Fruit fly (Drosophila melanogaster) whole organism, embryonic: ENCODE measurements around the gene CG7378.

Source experiments
- BEAF-32 ChIP-seq: fragments of 200-800 bp; sonication (Bioruptor generic); optimal IDR thresholded peaks from 3 replicates; lab custom pipeline; 2017; ENCODE audit warnings: missing biosample characterization, missing genetic modification characterization, mild to moderate bottlenecking, moderate library complexity, missing genetic modification reagents
- CG10366 ChIP-seq: fragments of 200-800 bp; sonication (Bioruptor generic); IDR thresholded peaks from 2 replicates; pipeline ENCODE4 v1.3.6; 2022; ENCODE audit warnings: missing biosample characterization, missing genetic modification characterization
- CG11093 ChIP-seq: fragments of 200-800 bp; sonication (Bioruptor generic); IDR thresholded peaks from 3 replicates; pipeline ENCODE4 v1.3.6; 2022; ENCODE audit warnings: missing biosample characterization, missing genetic modification characterization
- CG11560 ChIP-seq: fragments of 200-800 bp; sonication (Bioruptor generic); IDR thresholded peaks from 3 replicates; pipeline ENCODE4 v1.3.6; 2022; ENCODE audit warnings: missing biosample characterization, missing genetic modification characterization
- CG11723 ChIP-seq: fragments of 200-800 bp; sonication (Bioruptor generic); optimal IDR thresholded peaks from 2 replicates; lab custom pipeline; 2017; ENCODE audit warnings: missing biosample characterization, mild to moderate bottlenecking, missing genetic modification characterization
- CG12104 ChIP-seq: fragments of 200-800 bp; sonication (Bioruptor generic); optimal IDR thresholded peaks from 3 replicates; lab custom pipeline; 2016; ENCODE audit warnings: missing biosample characterization, missing genetic modification characterization
- CG12155 ChIP-seq: fragments of 200-800 bp; sonication (Bioruptor generic); optimal IDR thresholded peaks from 3 replicates; lab custom pipeline; 2016; ENCODE audit warnings: missing biosample characterization, missing genetic modification characterization
- CG12391 ChIP-seq: fragments of 200-800 bp; sonication (Bioruptor generic); optimal IDR thresholded peaks from 3 replicates; lab custom pipeline; 2018; ENCODE audit warnings: missing biosample characterization, mild to moderate bottlenecking, missing genetic modification characterization, moderate library complexity
- CG12942 ChIP-seq: fragments of 200-800 bp; sonication (Bioruptor generic); optimal IDR thresholded peaks from 3 replicates; lab custom pipeline; 2016; ENCODE audit warnings: missing biosample characterization, missing genetic modification characterization
- CG13894 ChIP-seq: fragments of 200-800 bp; sonication (Bioruptor generic); optimal IDR thresholded peaks from 3 replicates; lab custom pipeline; 2018; ENCODE audit warnings: missing biosample characterization, mild to moderate bottlenecking, missing genetic modification characterization, moderate library complexity
- CG14667 ChIP-seq: fragments of 200-800 bp; sonication (Bioruptor generic); IDR thresholded peaks from 2 replicates; pipeline ENCODE4 v1.3.6; 2022; ENCODE audit warnings: missing biosample characterization, missing genetic modification characterization
- CG17385 ChIP-seq: fragments of 200-800 bp; sonication (Bioruptor generic); optimal IDR thresholded peaks from 3 replicates; lab custom pipeline; 2018; ENCODE audit warnings: missing biosample characterization, mild to moderate bottlenecking, missing genetic modification characterization
- CG17912 ChIP-seq: fragments of 200-800 bp; sonication (Bioruptor generic); optimal IDR thresholded peaks from 2 replicates; lab custom pipeline; 2018; ENCODE audit warnings: missing biosample characterization, mild to moderate bottlenecking, missing genetic modification characterization
- CG18011 ChIP-seq: fragments of 200-800 bp; sonication (Bioruptor generic); optimal IDR thresholded peaks from 2 replicates; lab custom pipeline; 2017; ENCODE audit warnings: missing biosample characterization, missing genetic modification characterization, mild to moderate bottlenecking, moderate library complexity, missing genotype
- CG18262 ChIP-seq: fragments of 200-800 bp; optimal IDR thresholded peaks from 3 replicates; lab custom pipeline; 2019; ENCODE audit warnings: missing biosample characterization, mild to moderate bottlenecking, missing genetic modification characterization, moderate library complexity
- CG18764 ChIP-seq: fragments of 200-800 bp; sonication (Bioruptor generic); optimal IDR thresholded peaks from 3 replicates; lab custom pipeline; 2016; ENCODE audit warnings: missing biosample characterization, missing genetic modification characterization
- CG2678 ChIP-seq: fragments of 200-800 bp; sonication (Bioruptor generic); optimal IDR thresholded peaks from 3 replicates; lab custom pipeline; 2019; ENCODE audit warnings: missing biosample characterization, mild to moderate bottlenecking, missing genetic modification characterization, moderate library complexity
- CG2875 ChIP-seq: fragments of 200-800 bp; sonication (Bioruptor generic); optimal IDR thresholded peaks from 2 replicates; lab custom pipeline; 2017; ENCODE audit warnings: missing biosample characterization, mild to moderate bottlenecking, missing genetic modification characterization, missing genetic modification reagents
- CG31224 ChIP-seq: fragments of 200-800 bp; sonication (Bioruptor generic); IDR thresholded peaks from 2 replicates; pipeline ENCODE4 v1.3.6; 2022; ENCODE audit warnings: missing biosample characterization, missing genetic modification characterization
- CG32532 ChIP-seq: fragments of 200-800 bp; sonication (Bioruptor generic); IDR thresholded peaks from 2 replicates; pipeline ENCODE4 v1.3.6; 2022; ENCODE audit warnings: missing biosample characterization, missing genetic modification characterization
- CG42726 ChIP-seq: fragments of 200-800 bp; sonication (Bioruptor generic); IDR thresholded peaks from 2 replicates; pipeline ENCODE4 v1.3.6; 2022; ENCODE audit warnings: missing biosample characterization, missing genetic modification characterization; ENCODE audit not compliant: partially characterized antibody
- CG7928 ChIP-seq: fragments of 200-800 bp; sonication (Bioruptor generic); optimal IDR thresholded peaks from 2 replicates; lab custom pipeline; 2017; ENCODE audit warnings: missing biosample characterization, mild to moderate bottlenecking, missing genetic modification characterization
- CTCF ChIP-seq: fragments of 200-800 bp; sonication (Bioruptor generic); optimal IDR thresholded peaks from 2 replicates; lab custom pipeline; 2017; ENCODE audit warnings: missing biosample characterization, mild to moderate bottlenecking, missing genetic modification characterization, moderate library complexity
- Camta ChIP-seq: fragments of 200-800 bp; sonication (Bioruptor generic); optimal IDR thresholded peaks from 2 replicates; lab custom pipeline; 2016; ENCODE audit warnings: missing biosample characterization, missing genetic modification characterization
- Dek ChIP-seq: fragments of 200-800 bp; sonication (Bioruptor generic); optimal IDR thresholded peaks from 3 replicates; lab custom pipeline; 2019; ENCODE audit warnings: missing biosample characterization, mild to moderate bottlenecking, missing genetic modification characterization, moderate library complexity
- Dp ChIP-seq: fragments of 200-800 bp; sonication (Bioruptor generic); optimal IDR thresholded peaks from 2 replicates; lab custom pipeline; 2018; ENCODE audit warnings: missing biosample characterization, mild to moderate bottlenecking, missing genetic modification characterization, moderate library complexity
- HLH4C ChIP-seq: fragments of 200-800 bp; sonication (Bioruptor generic); IDR thresholded peaks from 3 replicates; pipeline ENCODE4 v1.3.6; 2022; ENCODE audit warnings: missing biosample characterization, missing genetic modification characterization; ENCODE audit not compliant: partially characterized antibody
- Hmr ChIP-seq: fragments of 200-800 bp; sonication (Bioruptor generic); optimal IDR thresholded peaks from 3 replicates; lab custom pipeline; 2017; ENCODE audit warnings: mild to moderate bottlenecking, missing biosample characterization, missing genetic modification reagents, missing genetic modification characterization
- Hmx ChIP-seq: fragments of 200-800 bp; sonication (Bioruptor generic); optimal IDR thresholded peaks from 2 replicates; lab custom pipeline; 2016; ENCODE audit warnings: missing biosample characterization, missing genetic modification characterization
- Med ChIP-seq: fragments of 200-800 bp; sonication (Bioruptor generic); peaks from one replicate; lab custom pipeline; 2016; ENCODE audit warnings: missing biosample characterization, missing genetic modification characterization, mild to moderate bottlenecking, inconsistent platforms, moderate library complexity
- NC2β ChIP-seq: fragments of 200-800 bp; sonication (Bioruptor generic); optimal IDR thresholded peaks from 2 replicates; lab custom pipeline; 2016; ENCODE audit warnings: missing biosample characterization, missing genetic modification characterization
- NK7.1 ChIP-seq: fragments of 200-800 bp; sonication (Bioruptor generic); optimal IDR thresholded peaks from 3 replicates; lab custom pipeline; 2016; ENCODE audit warnings: missing biosample characterization, missing genetic modification characterization
- Neu2 ChIP-seq: fragments of 200-800 bp; sonication (Bioruptor generic); optimal IDR thresholded peaks from 3 replicates; lab custom pipeline; 2016; ENCODE audit warnings: missing biosample characterization, missing genetic modification characterization, borderline replicate concordance
- Rfx ChIP-seq: fragments of 200-800 bp; sonication (Bioruptor generic); IDR thresholded peaks from 2 replicates; pipeline ENCODE4 v1.3.6; 2022; ENCODE audit warnings: missing biosample characterization, missing genetic modification characterization
- Ssrp ChIP-seq: fragments of 200-800 bp; sonication (Bioruptor generic); optimal IDR thresholded peaks from 2 replicates; lab custom pipeline; 2018; ENCODE audit warnings: missing biosample characterization, mild to moderate bottlenecking, missing genetic modification characterization, moderate library complexity
- TFAM ChIP-seq: fragments of 200-800 bp; sonication (Bioruptor generic); optimal IDR thresholded peaks from 2 replicates; lab custom pipeline; 2017; ENCODE audit warnings: missing biosample characterization, missing genetic modification characterization, inconsistent platforms
- Vsx1 ChIP-seq: fragments of 200-800 bp; sonication (Bioruptor generic); optimal IDR thresholded peaks from 2 replicates; lab custom pipeline; 2017; ENCODE audit warnings: missing biosample characterization, mild to moderate bottlenecking, missing genetic modification characterization, missing genetic modification reagents
- ab ChIP-seq: fragments of 200-800 bp; sonication (Bioruptor generic); optimal IDR thresholded peaks from 2 replicates; lab custom pipeline; 2016; ENCODE audit warnings: missing biosample characterization, missing genetic modification characterization
- cad ChIP-seq: fragments of >200 bp; optimal IDR thresholded peaks from 2 replicates; lab custom pipeline; 2017; ENCODE audit warnings: missing biosample characterization, missing genetic modification characterization
- cg ChIP-seq: fragments of 200-800 bp; sonication (Bioruptor generic); optimal IDR thresholded peaks from 3 replicates; lab custom pipeline; 2019; ENCODE audit warnings: missing biosample characterization, mild to moderate bottlenecking, missing genetic modification characterization, moderate library complexity
- crp ChIP-seq, 2 experiments: fragments of 200-800 bp; sonication (Bioruptor generic); optimal IDR thresholded peaks; 2 replicates in 1 of 2; 3 replicates in 1 of 2; lab custom pipeline; 2017; ENCODE audit warnings: missing biosample characterization in 2 of 2, missing genetic modification characterization in 2 of 2, mild to moderate bottlenecking in 1 of 2, moderate library complexity in 1 of 2
- dimm ChIP-seq: fragments of 200-800 bp; sonication (Bioruptor generic); IDR thresholded peaks from 2 replicates; pipeline ENCODE4 v1.3.6; 2022; ENCODE audit warnings: missing biosample characterization, missing genetic modification characterization
- emc ChIP-seq: fragments of 200-800 bp; sonication (Bioruptor generic); optimal IDR thresholded peaks from 2 replicates; lab custom pipeline; 2016; ENCODE audit warnings: missing biosample characterization, missing genetic modification characterization
- fd64A ChIP-seq: fragments of 200-800 bp; sonication (Bioruptor generic); optimal IDR thresholded peaks from 3 replicates; lab custom pipeline; 2018; ENCODE audit warnings: missing biosample characterization, mild to moderate bottlenecking, missing genetic modification characterization
- fru ChIP-seq: fragments of >200 bp; optimal IDR thresholded peaks from 2 replicates; lab custom pipeline; 2017
- insv ChIP-seq, 2 experiments: fragments of 200-800 bp; sonication (Bioruptor generic); optimal IDR thresholded peaks; 3 replicates each; lab custom pipeline; 2016 to 2018; ENCODE audit warnings: missing biosample characterization in 2 of 2, missing genetic modification characterization in 2 of 2
- klu ChIP-seq: fragments of 200-800 bp; sonication (Bioruptor generic); IDR thresholded peaks from 2 replicates; pipeline ENCODE4 v1.3.6; 2022; ENCODE audit warnings: missing biosample characterization, missing genetic modification characterization
- lab ChIP-seq: fragments of 200-800 bp; sonication (Bioruptor generic); optimal IDR thresholded peaks from 3 replicates; lab custom pipeline; 2017; ENCODE audit warnings: missing biosample characterization, missing genetic modification characterization, mild to moderate bottlenecking, moderate library complexity, missing genetic modification reagents
- pita ChIP-seq: fragments of 200-800 bp; sonication (Bioruptor generic); optimal IDR thresholded peaks from 2 replicates; lab custom pipeline; 2017; ENCODE audit warnings: missing biosample characterization, mild to moderate bottlenecking, missing genetic modification characterization
- ro ChIP-seq: fragments of 200-800 bp; sonication (Bioruptor generic); IDR thresholded peaks from 2 replicates; pipeline ENCODE4 v1.3.6; 2022; ENCODE audit warnings: missing biosample characterization, missing genetic modification characterization
- scrt ChIP-seq: fragments of 200-800 bp; sonication (Bioruptor generic); optimal IDR thresholded peaks from 2 replicates; lab custom pipeline; 2018; ENCODE audit warnings: missing biosample characterization, mild to moderate bottlenecking, missing genetic modification characterization, moderate library complexity
- sna ChIP-seq: fragments of 200-800 bp; sonication (Bioruptor generic); IDR thresholded peaks from 2 replicates; pipeline ENCODE4 v1.3.6; 2022; ENCODE audit warnings: missing biosample characterization, missing genetic modification characterization; ENCODE audit not compliant: partially characterized antibody

The CG7378 gene

DNA sequence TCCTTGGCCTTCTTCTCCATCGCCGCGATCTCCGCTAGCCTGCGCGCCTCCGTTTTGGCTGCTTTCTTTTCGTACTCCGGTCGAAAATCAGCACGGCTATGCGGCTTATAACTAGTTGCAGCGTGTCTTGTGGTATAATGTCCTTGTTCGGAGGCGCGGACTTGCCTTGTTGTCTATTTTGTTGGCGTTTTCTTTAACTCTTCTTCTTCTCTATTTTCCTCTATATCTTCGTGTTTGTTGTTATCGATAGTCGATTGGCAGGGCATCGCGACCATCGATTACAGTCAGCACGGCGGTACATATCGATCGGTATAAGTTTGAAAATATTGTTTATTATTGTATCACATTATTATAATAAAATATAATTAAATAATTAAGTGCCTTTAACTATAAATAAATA, 6.8 kb upstream of the CG7378 start, which contains the start of gene Flacc (continued):
- no peak for TF ChIP-seq CG18011 (GFP tag; lab: Kevin White, UChicago)
- TF ChIP-seq lab (GFP tag; lab: Kevin White, UChicago) = no peak
- peak; percentile 86 for TF ChIP-seq Dp
- TF ChIP-seq CG13894 (tag; lab: Kevin White, UChicago) = no peak
- no peak for TF ChIP-seq CG11560 (tag; lab: Robert Waterston, UW)
- no peak for TF ChIP-seq fru (lab: Kevin White, UChicago)
- TF ChIP-seq CG12155 (GFP tag; lab: Kevin White, UChicago) = no peak
- TF ChIP-seq CTCF (GFP tag; lab: Kevin White, UChicago) = no peak
- no peak for TF ChIP-seq emc (GFP tag; lab: Kevin White, UChicago)
- no peak for TF ChIP-seq scrt (GFP tag; lab: Kevin White, UChicago)
- no peak for TF ChIP-seq CG18764 (GFP tag; lab: Kevin White, UChicago)
- no peak for TF ChIP-seq CG12104
- no peak for TF ChIP-seq CG17912 (GFP tag; lab: Kevin White, UChicago)
- TF ChIP-seq NK7.1 (GFP tag; lab: Kevin White, UChicago) = no peak
- no peak for TF ChIP-seq CG11093
- no peak for TF ChIP-seq cad (GFP tag; lab: Kevin White, UChicago)
- TF ChIP-seq CG18262 (tag; lab: Kevin White, UChicago) = no peak
- TF ChIP-seq CG17385 (GFP tag; lab: Kevin White, UChicago) = peak; percentile 95
- TF ChIP-seq CG12942 = no peak
- no peak for TF ChIP-seq CG2875
- no peak for TF ChIP-seq Rfx (GFP tag; lab: Robert Waterston, UW)
- no peak for TF ChIP-seq Hmx (GFP tag; lab: Kevin White, UChicago)
- no peak for TF ChIP-seq CG32532
- no peak for TF ChIP-seq Med
- TF ChIP-seq dimm (GFP tag; lab: Robert Waterston, UW) = no peak
- peak; percentile 92 for TF ChIP-seq HLH4C (GFP tag; lab: Robert Waterston, UW)
- no peak for TF ChIP-seq pita (GFP tag; lab: Kevin White, UChicago)
- no peak for TF ChIP-seq TFAM
- no peak for TF ChIP-seq NC2β (GFP tag; lab: Kevin White, UChicago)
- no peak for TF ChIP-seq Neu2 (GFP tag; lab: Kevin White, UChicago)
- peak; percentile 76 for TF ChIP-seq BEAF-32 (GFP tag; lab: Kevin White, UChicago)
- no peak for TF ChIP-seq ab (GFP tag; lab: Kevin White, UChicago)
- TF ChIP-seq CG42726 = peak; percentile 37; the same call in 1 of the 2 replicates
- TF ChIP-seq CG14667 (GFP tag; lab: Robert Waterston, UW) = no peak
- TF ChIP-seq crp (GFP tag; optimal IDR thresholded peaks at IDR 0.05; lab: Kevin White, UChicago) = no peak
- TF ChIP-seq sna (GFP tag; lab: Robert Waterston, UW) = peak; percentile 85
- TF ChIP-seq CG10366 (GFP tag; lab: Robert Waterston, UW) = no peak
- no peak for TF ChIP-seq cg
- no peak for TF ChIP-seq Ssrp (tag; lab: Kevin White, UChicago)
- TF ChIP-seq Vsx1 (GFP tag; lab: Kevin White, UChicago) = no peak
- TF ChIP-seq CG11723 (GFP tag; lab: Kevin White, UChicago) = no peak
- peak; percentile 9 for TF ChIP-seq CG12391 (tag; lab: Kevin White, UChicago)
- TF ChIP-seq ro (GFP tag; lab: Robert Waterston, UW) = no peak
- no peak for TF ChIP-seq CG7928
- TF ChIP-seq CG31224 (GFP tag; lab: Robert Waterston, UW) = no peak
- TF ChIP-seq insv (GFP tag; optimal IDR thresholded peaks at IDR 0.05; lab: Kevin White, UChicago) = no peak
- no peak for TF ChIP-seq klu (GFP tag; lab: Robert Waterston, UW)
- no peak for TF ChIP-seq Dek (tag; lab: Kevin White, UChicago)
- no peak for TF ChIP-seq fd64A (GFP tag; lab: Kevin White, UChicago)
- no peak for TF ChIP-seq Hmr (GFP tag; lab: Kevin White, UChicago)
- TF ChIP-seq Camta (GFP tag; lab: Kevin White, UChicago) = no peak
- no peak for TF ChIP-seq CG2678 (tag; lab: Kevin White, UChicago)
